Worm (Caenorhabditis elegans) whole organism, L1 larva: ENCODE data around the gene Y17G7B.23.

Experiments used
- C04F5.9 ChIP-seq: sonication (generic microtip); optimal IDR thresholded peaks from 2 replicates; lab custom pipeline; 2016; ENCODE audit warnings: missing genetic modification characterization, missing compliant biosample characterization
- C16A3.4 ChIP-seq: fragments of 150-350 bp; optimal IDR thresholded peaks from 2 replicates; lab custom pipeline; 2014; ENCODE audit warnings: missing biosample characterization, missing genetic modification characterization
- C34B4.2 ChIP-seq: sonication (generic microtip); optimal IDR thresholded peaks from 2 replicates; lab custom pipeline; 2017; ENCODE audit warnings: mild to moderate bottlenecking, missing genetic modification characterization, missing compliant biosample characterization
- F16B12.6 ChIP-seq: fragments of 150-350 bp; optimal IDR thresholded peaks from 2 replicates; lab custom pipeline; 2014; ENCODE audit warnings: missing biosample characterization, missing genetic modification characterization
- Y116A8C.19 ChIP-seq: sonication (generic microtip); optimal IDR thresholded peaks from 2 replicates; lab custom pipeline; 2016; ENCODE audit warnings: missing compliant biosample characterization, missing genetic modification characterization, borderline replicate concordance
- aha-1 ChIP-seq: fragments of 150-350 bp; optimal IDR thresholded peaks from 2 replicates; lab custom pipeline; 2014; ENCODE audit warnings: missing biosample characterization, missing genetic modification characterization
- alr-1 ChIP-seq: fragments of 200-800 bp; sonication (Bioruptor generic); optimal IDR thresholded peaks from 2 replicates; lab custom pipeline; 2018; ENCODE audit warnings: borderline replicate concordance, mild to moderate bottlenecking, missing genetic modification characterization, missing compliant biosample characterization
- aly-2 ChIP-seq: fragments of 150-350 bp; optimal IDR thresholded peaks from 2 replicates; lab custom pipeline; 2014; ENCODE audit warnings: missing biosample characterization, missing genetic modification characterization
- ceh-8 ChIP-seq: fragments of 200-800 bp; sonication (Bioruptor generic); optimal IDR thresholded peaks from 2 replicates; lab custom pipeline; 2018; ENCODE audit warnings: mild to moderate bottlenecking, missing genetic modification characterization, moderate library complexity, missing compliant biosample characterization
- ceh-82 ChIP-seq, 3 experiments: fragments of 150-350 bp in 1 of 3; sonication (generic microtip) in 2 of 3; optimal IDR thresholded peaks; 2 replicates each; lab custom pipeline; 2014 to 2017; ENCODE audit warnings: missing biosample characterization in 3 of 3, missing genetic modification characterization in 3 of 3
- ceh-88 ChIP-seq: fragments of 200-800 bp; sonication (Bioruptor generic); IDR thresholded peaks from 2 replicates; pipeline ENCODE4 v1.3.6; 2022; ENCODE audit warnings: missing genetic modification characterization, missing compliant biosample characterization
- dpl-1 ChIP-seq, 3 experiments: fragments of 150-350 bp in 2 of 3; sonication (generic microtip) in 1 of 3; optimal IDR thresholded peaks; 2 replicates each; lab custom pipeline; 2014 to 2017; ENCODE audit warnings: missing biosample characterization in 3 of 3, missing genetic modification characterization in 3 of 3, missing genetic modification reagents in 3 of 3
- dsc-1 ChIP-seq: sonication (generic microtip); optimal IDR thresholded peaks from 2 replicates; lab custom pipeline; 2016; ENCODE audit warnings: mild to moderate bottlenecking, missing genetic modification characterization, missing compliant biosample characterization
- egl-13 ChIP-seq: sonication (generic microtip); optimal IDR thresholded peaks from 2 replicates; lab custom pipeline; 2016; ENCODE audit warnings: missing genotype, missing genetic modification reagents, missing genetic modification characterization, missing compliant biosample characterization
- fkh-8 ChIP-seq: sonication (generic microtip); optimal IDR thresholded peaks from 2 replicates; lab custom pipeline; 2016; ENCODE audit warnings: mild to moderate bottlenecking, missing genetic modification characterization, missing compliant biosample characterization
- fos-1 ChIP-seq: fragments of 150-350 bp; optimal IDR thresholded peaks from 2 replicates; lab custom pipeline; 2014; ENCODE audit warnings: missing biosample characterization, missing genetic modification characterization
- grh-1 ChIP-seq: fragments of 200-800 bp; sonication (Bioruptor generic); IDR thresholded peaks from 2 replicates; pipeline ENCODE4 v1.3.6; 2022; ENCODE audit warnings: missing genetic modification reagents, missing genetic modification characterization, missing compliant biosample characterization
- hlh-4 ChIP-seq: sonication (generic microtip); optimal IDR thresholded peaks from 2 replicates; lab custom pipeline; 2016; ENCODE audit warnings: mild to moderate bottlenecking, missing genetic modification characterization, missing compliant biosample characterization
- irx-1 ChIP-seq: sonication (generic microtip); optimal IDR thresholded peaks from 2 replicates; lab custom pipeline; 2016; ENCODE audit warnings: missing genetic modification characterization, missing compliant biosample characterization
- isw-1 ChIP-seq: fragments of 200-800 bp; sonication (Bioruptor generic); IDR thresholded peaks from 2 replicates; pipeline ENCODE4 v1.3.6; 2022; ENCODE audit warnings: missing genetic modification characterization, missing compliant biosample characterization
- jun-1 ChIP-seq: fragments of 150-350 bp; optimal IDR thresholded peaks from 2 replicates; lab custom pipeline; 2014; ENCODE audit warnings: missing biosample characterization, missing genetic modification reagents, missing genetic modification characterization
- lin-15B ChIP-seq: fragments of 150-350 bp; sonication (generic microtip); optimal IDR thresholded peaks from 3 replicates; lab custom pipeline; 2014; ENCODE audit warnings: missing biosample characterization, missing genetic modification characterization
- lin-35 ChIP-seq, 2 experiments: fragments of 150-350 bp; optimal IDR thresholded peaks; 2 replicates each; lab custom pipeline; 2014; ENCODE audit warnings: missing biosample characterization in 2 of 2, missing genetic modification characterization in 2 of 2, missing genetic modification reagents in 2 of 2
- lin-39 ChIP-seq: fragments of 150-350 bp; optimal IDR thresholded peaks from 2 replicates; lab custom pipeline; 2014; ENCODE audit warnings: missing biosample characterization, missing genetic modification reagents, missing genetic modification characterization
- lir-3 ChIP-seq: sonication (generic microtip); optimal IDR thresholded peaks from 2 replicates; lab custom pipeline; 2016; ENCODE audit warnings: mild to moderate bottlenecking, missing genetic modification characterization, moderate library complexity, missing compliant biosample characterization; ENCODE audit not compliant: poor library complexity
- mep-1 ChIP-seq: fragments of 150-350 bp; optimal IDR thresholded peaks from 2 replicates; lab custom pipeline; 2014; ENCODE audit warnings: missing biosample characterization, missing genetic modification characterization
- nhr-11 ChIP-seq: fragments of 150-350 bp; optimal IDR thresholded peaks from 2 replicates; lab custom pipeline; 2014; ENCODE audit warnings: missing biosample characterization, missing genetic modification characterization
- nhr-12 ChIP-seq: sonication (generic microtip); optimal IDR thresholded peaks from 2 replicates; lab custom pipeline; 2017; ENCODE audit warnings: missing biosample characterization, missing genetic modification characterization
- nhr-19 ChIP-seq: fragments of 200-800 bp; sonication (Bioruptor generic); conservative IDR thresholded peaks from 2 replicates; pipeline ENCODE4 v1.3.6; 2022; ENCODE audit warnings: missing genetic modification characterization, missing compliant biosample characterization
- nhr-20 ChIP-seq: sonication (generic microtip); optimal IDR thresholded peaks from 2 replicates; lab custom pipeline; 2016; ENCODE audit warnings: mild to moderate bottlenecking, missing genetic modification characterization, missing compliant biosample characterization
- nhr-237 ChIP-seq: fragments of 150-350 bp; optimal IDR thresholded peaks from 2 replicates; lab custom pipeline; 2014; ENCODE audit warnings: missing biosample characterization, missing genetic modification characterization
- nhr-47 ChIP-seq: sonication (generic microtip); optimal IDR thresholded peaks from 2 replicates; lab custom pipeline; 2016; ENCODE audit warnings: mild to moderate bottlenecking, missing genetic modification characterization, moderate library complexity, missing compliant biosample characterization
- nhr-76 ChIP-seq: sonication (generic microtip); optimal IDR thresholded peaks from 2 replicates; lab custom pipeline; 2017; ENCODE audit warnings: missing biosample characterization, missing genetic modification characterization
- nhr-77 ChIP-seq: fragments of 150-350 bp; optimal IDR thresholded peaks from 2 replicates; lab custom pipeline; 2014; ENCODE audit warnings: missing biosample characterization, missing genetic modification characterization
- nhr-84 ChIP-seq: sonication (generic microtip); optimal IDR thresholded peaks from 2 replicates; lab custom pipeline; 2017; ENCODE audit warnings: missing biosample characterization, missing genetic modification characterization
- nhr-85 ChIP-seq: sonication (generic microtip); peaks from one replicate; lab custom pipeline; 2016; ENCODE audit warnings: missing genetic modification characterization, inconsistent platforms, missing compliant biosample characterization
- nhr-90 ChIP-seq: sonication (generic microtip); optimal IDR thresholded peaks from 2 replicates; lab custom pipeline; 2016; ENCODE audit warnings: mild to moderate bottlenecking, missing genetic modification characterization, missing compliant biosample characterization; ENCODE audit not compliant: poor library complexity
- pag-3 ChIP-seq: sonication (generic microtip); optimal IDR thresholded peaks from 2 replicates; lab custom pipeline; 2017; ENCODE audit warnings: missing genetic modification characterization, mild to moderate bottlenecking, missing compliant biosample characterization, antibody characterized with exemption, borderline replicate concordance; ENCODE audit not compliant: insufficient read depth
- pax-3 ChIP-seq: fragments of 200-800 bp; sonication (Bioruptor generic); optimal IDR thresholded peaks from 2 replicates; lab custom pipeline; 2018; ENCODE audit warnings: mild to moderate bottlenecking, missing genetic modification characterization, moderate library complexity, missing compliant biosample characterization
- pqm-1 ChIP-seq: sonication (generic microtip); optimal IDR thresholded peaks from 3 replicates; lab custom pipeline; 2017; ENCODE audit warnings: missing biosample characterization, missing genetic modification characterization
- snpc-4 ChIP-seq: fragments of 150-350 bp; optimal IDR thresholded peaks from 2 replicates; lab custom pipeline; 2014; ENCODE audit warnings: missing biosample characterization, missing genetic modification characterization
- snu-23 ChIP-seq: sonication (generic microtip); optimal IDR thresholded peaks from 2 replicates; lab custom pipeline; 2016; ENCODE audit warnings: missing genetic modification characterization, missing compliant biosample characterization
- sup-37 ChIP-seq: fragments of 200-800 bp; sonication (Bioruptor generic); optimal IDR thresholded peaks from 2 replicates; lab custom pipeline; 2018; ENCODE audit warnings: mild to moderate bottlenecking, missing genetic modification characterization, missing compliant biosample characterization
- tbx-2 ChIP-seq: sonication (generic microtip); optimal IDR thresholded peaks from 2 replicates; lab custom pipeline; 2016; ENCODE audit warnings: missing genetic modification characterization, missing compliant biosample characterization
- tlp-1 ChIP-seq: fragments of 150-350 bp; optimal IDR thresholded peaks from 2 replicates; lab custom pipeline; 2014; ENCODE audit warnings: missing biosample characterization, missing genetic modification characterization
- unc-30 ChIP-seq: sonication (generic microtip); optimal IDR thresholded peaks from 2 replicates; lab custom pipeline; 2017; ENCODE audit warnings: missing biosample characterization, missing genetic modification characterization
- unc-86 ChIP-seq: sonication (generic microtip); optimal IDR thresholded peaks from 2 replicates; lab custom pipeline; 2016; ENCODE audit warnings: missing genetic modification characterization, missing compliant biosample characterization
- unc-98 ChIP-seq: fragments of 200-800 bp; sonication (Bioruptor generic); IDR thresholded peaks from 2 replicates; pipeline ENCODE4 v1.3.6; 2022; ENCODE audit warnings: missing genetic modification characterization, missing compliant biosample characterization
- vab-15 ChIP-seq: sonication (generic microtip); optimal IDR thresholded peaks from 2 replicates; lab custom pipeline; 2017; ENCODE audit warnings: missing genotype, mild to moderate bottlenecking, missing genetic modification characterization, missing compliant biosample characterization
- xbp-1 ChIP-seq: sonication (generic microtip); optimal IDR thresholded peaks from 2 replicates; lab custom pipeline; 2016; ENCODE audit warnings: missing genetic modification characterization, missing compliant biosample characterization
- zag-1 ChIP-seq: fragments of 150-350 bp; optimal IDR thresholded peaks from 2 replicates; lab custom pipeline; 2014; ENCODE audit warnings: missing biosample characterization, missing genetic modification characterization
- zip-4 ChIP-seq: fragments of 200-800 bp; sonication (Bioruptor generic); optimal IDR thresholded peaks from 2 replicates; lab custom pipeline; 2018; ENCODE audit warnings: mild to moderate bottlenecking, missing genetic modification characterization, moderate library complexity, missing compliant biosample characterization

Y17G7B.23 gene

ce11 chrII:11960596-11961217 lies 38.3 kb upstream of the Y17G7B.23 start (continued):
- TF ChIP-seq pqm-1 (tag; lab: Kevin White, UChicago) (no peak), zag-1 (tag; lab: Kevin White, UChicago) (no peak), C16A3.4 (tag; lab: Kevin White, UChicago) (peak; percentile 53), dpl-1 (GFP tag; optimal IDR thresholded peaks at IDR 0.05; lab: Kevin White, UChicago) (peak; percentile 1 to 17 (median 3)), ceh-8 (peak; percentile 85), nhr-12 (tag; lab: Kevin White, UChicago) (no peak), nhr-20 (tag; lab: Kevin White, UChicago) (peak; percentile 56), nhr-76 (no peak), nhr-90 (tag; lab: Kevin White, UChicago) (peak; percentile 71), tbx-2 (tag; lab: Kevin White, UChicago) (peak; percentile 65), hlh-4 (tag; lab: Kevin White, UChicago) (no peak), isw-1 (GFP tag; lab: Robert Waterston, UW) (no peak), ceh-82 (tag; optimal IDR thresholded peaks at IDR 0.05; lab: Kevin White, UChicago) (peak; percentile 65 to 76 (median 68)), C34B4.2 (tag; lab: Kevin White, UChicago) (no peak), pax-3 (tag; lab: Kevin White, UChicago) (peak; percentile 73), pag-3 (no peak), fkh-8 (tag; lab: Kevin White, UChicago) (peak; percentile 87), mep-1 (tag; lab: Kevin White, UChicago) (peak; percentile 69), nhr-19 (peak; percentile 77), irx-1 (tag; lab: Kevin White, UChicago) (peak; percentile 65), ceh-88 (GFP tag; lab: Robert Waterston, UW) (peak; percentile 45; the same call in 1 of the 2 replicates), fos-1 (tag; lab: Kevin White, UChicago) (peak; percentile 43), aly-2 (no peak), vab-15 (tag; lab: Kevin White, UChicago) (peak; percentile 72), zip-4 (GFP tag; lab: Kevin White, UChicago) (peak; percentile 42), C04F5.9 (tag; lab: Kevin White, UChicago) (peak; percentile 20), egl-13 (tag; lab: Kevin White, UChicago) (peak; percentile 76), unc-98 (0 out of 2 replicates have a peak, but pooled peaks have one; percentile 21), nhr-77 (tag; lab: Kevin White, UChicago) (peak; percentile 47), aha-1 (tag; lab: Kevin White, UChicago) (no peak), xbp-1 (tag; lab: Kevin White, UChicago) (peak; percentile 59), dsc-1 (tag; lab: Kevin White, UChicago) (peak; percentile 81), nhr-84 (tag; lab: Kevin White, UChicago) (no peak), jun-1 (tag; lab: Kevin White, UChicago) (peak; percentile 64), lin-39 (tag; lab: Kevin White, UChicago) (peak; percentile 22), nhr-11 (tag; lab: Kevin White, UChicago) (no peak), F16B12.6 (tag; lab: Kevin White, UChicago) (peak; percentile 45), lin-15B (tag; lab: Kevin White, UChicago) (peak; percentile 24), unc-30 (tag; lab: Kevin White, UChicago) (no peak), nhr-237 (tag; lab: Kevin White, UChicago) (no peak), tlp-1 (tag; lab: Kevin White, UChicago) (no peak), lin-35 (GFP tag; optimal IDR thresholded peaks at IDR 0.05; lab: Kevin White, UChicago) (peak; percentile 21 to 59), lir-3 (peak; percentile 59), grh-1 (peak; percentile 46; the same call in 1 of the 2 replicates), alr-1 (no peak), snpc-4 (tag; lab: Kevin White, UChicago) (peak; percentile 30), sup-37 (GFP tag; lab: Kevin White, UChicago) (peak; percentile 63), Y116A8C.19 (tag; lab: Kevin White, UChicago) (no peak), snu-23 (peak; percentile 73), nhr-85 (tag; lab: Kevin White, UChicago) (peak; percentile 68), nhr-47 (peak; percentile 86), unc-86 (peak; percentile 44)
